Worm (Caenorhabditis elegans): ENCODE data around the gene fbxc-52.

DNA sequence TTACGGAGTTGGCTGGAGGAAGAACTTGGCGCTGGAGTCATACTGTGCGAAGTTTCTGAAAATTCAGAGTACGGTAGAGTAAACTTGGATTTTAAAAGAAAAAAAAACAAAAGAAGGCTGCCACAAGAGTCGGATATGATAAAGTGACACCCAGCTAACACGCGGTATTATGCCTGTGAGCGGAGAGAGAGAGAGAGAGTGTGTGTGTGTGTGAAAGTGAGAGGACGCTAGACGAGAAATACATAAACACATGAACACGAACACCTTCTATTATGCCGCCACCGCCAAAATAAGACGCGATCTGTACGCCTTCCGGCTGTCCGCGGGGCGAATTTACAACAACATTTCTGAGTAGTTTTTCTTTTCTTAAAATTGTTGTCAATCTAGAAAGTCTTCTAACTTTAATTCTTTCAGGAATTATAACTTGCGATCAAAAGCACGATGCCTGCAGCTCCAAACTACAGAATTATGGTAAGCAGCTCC is 19.9 kb downstream of the fbxc-52 start, which contains the start of gene F12E12.6:
- TF ChIP-seq mab-5 (tag; optimal IDR thresholded peaks at IDR 0.05) (no peak), sptf-1 (tag; optimal IDR thresholded peaks at IDR 0.05) (no peak), lin-13 (tag; optimal IDR thresholded peaks at IDR 0.05) (no peak), pha-4 (tag; optimal IDR thresholded peaks at IDR 0.05) (no peak), nhr-237 (tag; optimal IDR thresholded peaks at IDR 0.05) (no peak), zip-8 (tag; optimal IDR thresholded peaks at IDR 0.05) (no peak), unc-39 (tag; optimal IDR thresholded peaks at IDR 0.05) (no peak)
